Worm (Caenorhabditis elegans) whole organism, midembryonic: ENCODE measurements around the gene del-9.

ENCODE experiments used
- T22C8.4 ChIP-seq: fragments of 200-800 bp; sonication (Bioruptor generic); IDR thresholded peaks from 2 replicates; pipeline ENCODE4 v1.3.6; 2022; ENCODE audit warnings: missing genetic modification characterization, missing compliant biosample characterization
- flt-1 ChIP-seq: fragments of 200-800 bp; sonication (Bioruptor generic); IDR thresholded peaks from 2 replicates; pipeline ENCODE4 v1.3.6; 2022; ENCODE audit warnings: missing genetic modification characterization, missing compliant biosample characterization
- klf-2 ChIP-seq: fragments of 200-800 bp; sonication (Bioruptor generic); conservative IDR thresholded peaks from 2 replicates; pipeline ENCODE4 v1.3.6; 2022; ENCODE audit warnings: missing genetic modification reagents, missing genetic modification characterization, missing compliant biosample characterization
- med-1 ChIP-seq: sonication (generic microtip); optimal IDR thresholded peaks from 2 replicates; lab custom pipeline; 2017; ENCODE audit warnings: missing genetic modification characterization, mild to moderate bottlenecking, missing compliant biosample characterization, antibody characterized with exemption, missing genetic modification reagents; ENCODE audit not compliant: insufficient read depth
- ref-1 ChIP-seq: fragments of 200-800 bp; sonication (Bioruptor generic); conservative IDR thresholded peaks from 2 replicates; pipeline ENCODE4 v1.3.6; 2022; ENCODE audit warnings: missing genetic modification reagents, missing genetic modification characterization, missing compliant biosample characterization
- tab-1 ChIP-seq: fragments of 200-800 bp; sonication (Bioruptor generic); IDR thresholded peaks from 2 replicates; pipeline ENCODE4 v1.3.6; 2022; ENCODE audit warnings: missing genetic modification characterization, missing compliant biosample characterization
- ztf-23 ChIP-seq: fragments of 200-800 bp; sonication (Bioruptor generic); IDR thresholded peaks from 2 replicates; pipeline ENCODE4 v1.3.6; 2022; ENCODE audit warnings: missing genetic modification reagents, missing genetic modification characterization, missing compliant biosample characterization
- ztf-29 ChIP-seq: fragments of 200-800 bp; sonication (Bioruptor generic); IDR thresholded peaks from 2 replicates; pipeline ENCODE4 v1.3.6; 2022; ENCODE audit warnings: missing genetic modification reagents, missing genetic modification characterization, missing compliant biosample characterization

- TF ChIP-seq med-1 (no peak), flt-1 (GFP tag; lab: Robert Waterston, UW) (no peak), ztf-29 (no peak), T22C8.4 (GFP tag; lab: Robert Waterston, UW) (no peak), tab-1 (GFP tag; lab: Robert Waterston, UW) (no peak), klf-2 (GFP tag; lab: Robert Waterston, UW) (no peak), ztf-23 (GFP tag; lab: Robert Waterston, UW) (no peak), ref-1 (GFP tag; lab: Robert Waterston, UW) (no peak)
Observed at ce11 chrX:3634782-3635181, 17.7 kb upstream of the del-9 start.
